Fruit fly (Drosophila melanogaster) whole organism, pupa: ENCODE measurements around the gene CG31549.

ENCODE experiments used
- CG10348 ChIP-seq: fragments of 200-800 bp; sonication (Bioruptor generic); IDR thresholded peaks from 2 replicates; pipeline ENCODE4 v1.3.6; 2022; ENCODE audit warnings: missing biosample characterization, missing genetic modification characterization
- CG12605 ChIP-seq: fragments of 200-800 bp; sonication (Bioruptor generic); IDR thresholded peaks from 2 replicates; pipeline ENCODE4 v1.3.6; 2022; ENCODE audit warnings: missing biosample characterization, missing genetic modification characterization
- CG13204 ChIP-seq: fragments of 200-800 bp; sonication (Bioruptor generic); optimal IDR thresholded peaks from 2 replicates; lab custom pipeline; 2018; ENCODE audit warnings: missing biosample characterization, mild to moderate bottlenecking, missing genetic modification characterization, moderate library complexity
- CG14655 ChIP-seq: fragments of 200-800 bp; sonication (Bioruptor generic); optimal IDR thresholded peaks from 3 replicates; lab custom pipeline; 2017; ENCODE audit warnings: mild to moderate bottlenecking, missing biosample characterization, missing genetic modification reagents, missing genetic modification characterization
- CG15710 ChIP-seq: fragments of 200-800 bp; sonication (Bioruptor generic); optimal IDR thresholded peaks from 2 replicates; lab custom pipeline; 2018; ENCODE audit warnings: missing biosample characterization, mild to moderate bottlenecking, missing genetic modification characterization, moderate library complexity
- CG17806 ChIP-seq: fragments of 200-800 bp; sonication (Bioruptor generic); optimal IDR thresholded peaks from 2 replicates; lab custom pipeline; 2018; ENCODE audit warnings: missing biosample characterization, mild to moderate bottlenecking, missing genetic modification characterization, moderate library complexity
- CG32121 ChIP-seq: fragments of 200-800 bp; sonication (Bioruptor generic); IDR thresholded peaks from 2 replicates; pipeline ENCODE4 v1.3.6; 2022; ENCODE audit warnings: missing biosample characterization, missing genetic modification characterization
- CG34367 ChIP-seq: fragments of 200-800 bp; sonication (Bioruptor generic); optimal IDR thresholded peaks from 2 replicates; lab custom pipeline; 2018; ENCODE audit warnings: missing biosample characterization, mild to moderate bottlenecking, missing genetic modification characterization
- CG4496 ChIP-seq: fragments of 200-800 bp; sonication (Bioruptor generic); IDR thresholded peaks from 3 replicates; pipeline ENCODE4 v1.3.6; 2022; ENCODE audit warnings: missing biosample characterization, missing genetic modification characterization
- CG8159 ChIP-seq: fragments of 200-800 bp; sonication (Bioruptor generic); optimal IDR thresholded peaks from 3 replicates; lab custom pipeline; 2018; ENCODE audit warnings: missing biosample characterization, mild to moderate bottlenecking, missing genetic modification characterization, moderate library complexity
- CG8301 ChIP-seq: fragments of 200-800 bp; sonication (Bioruptor generic); optimal IDR thresholded peaks from 2 replicates; lab custom pipeline; 2018; ENCODE audit warnings: missing biosample characterization, mild to moderate bottlenecking, missing genetic modification characterization
- CG9948 ChIP-seq: fragments of 200-800 bp; sonication (Bioruptor generic); optimal IDR thresholded peaks from 2 replicates; lab custom pipeline; 2018; ENCODE audit warnings: missing biosample characterization, mild to moderate bottlenecking, missing genetic modification characterization, moderate library complexity
- D1 ChIP-seq: fragments of 200-800 bp; sonication (Bioruptor generic); optimal IDR thresholded peaks from 2 replicates; lab custom pipeline; 2018; ENCODE audit warnings: missing biosample characterization, mild to moderate bottlenecking, missing genetic modification characterization, moderate library complexity
- EcR ChIP-seq: fragments of 200-800 bp; sonication (Bioruptor generic); optimal IDR thresholded peaks from 3 replicates; lab custom pipeline; 2019; ENCODE audit warnings: missing biosample characterization, missing genetic modification characterization, mild to moderate bottlenecking, moderate library complexity, missing genetic modification reagents
- Ets98B ChIP-seq: fragments of 200-800 bp; sonication (Bioruptor generic); IDR thresholded peaks from 2 replicates; pipeline ENCODE4 v1.3.6; 2022; ENCODE audit warnings: missing biosample characterization, missing genetic modification characterization
- Pif1A ChIP-seq: fragments of 200-800 bp; sonication (Bioruptor generic); optimal IDR thresholded peaks from 3 replicates; lab custom pipeline; 2016; ENCODE audit warnings: missing biosample characterization, missing genetic modification characterization
- Pif1B ChIP-seq: fragments of 200-800 bp; sonication (Bioruptor generic); optimal IDR thresholded peaks from 3 replicates; lab custom pipeline; 2016; ENCODE audit warnings: missing biosample characterization, missing genetic modification characterization
- Snoo ChIP-seq: fragments of 200-800 bp; sonication (Bioruptor generic); optimal IDR thresholded peaks from 3 replicates; lab custom pipeline; 2017; ENCODE audit warnings: missing biosample characterization, mild to moderate bottlenecking, missing genetic modification characterization, inconsistent platforms
- fd96Ca ChIP-seq: fragments of 200-800 bp; sonication (Bioruptor generic); IDR thresholded peaks from 3 replicates; pipeline ENCODE4 v1.3.6; 2022; ENCODE audit warnings: missing biosample characterization, missing genetic modification characterization
- gl ChIP-seq: fragments of 200-800 bp; sonication (Bioruptor generic); optimal IDR thresholded peaks from 2 replicates; lab custom pipeline; 2018; ENCODE audit warnings: missing biosample characterization, mild to moderate bottlenecking, missing genetic modification characterization
- rn ChIP-seq: fragments of 200-800 bp; sonication (Bioruptor generic); IDR thresholded peaks from 2 replicates; pipeline ENCODE4 v1.3.6; 2022; ENCODE audit warnings: missing biosample characterization, missing genetic modification characterization

CG31549 gene

DNA sequence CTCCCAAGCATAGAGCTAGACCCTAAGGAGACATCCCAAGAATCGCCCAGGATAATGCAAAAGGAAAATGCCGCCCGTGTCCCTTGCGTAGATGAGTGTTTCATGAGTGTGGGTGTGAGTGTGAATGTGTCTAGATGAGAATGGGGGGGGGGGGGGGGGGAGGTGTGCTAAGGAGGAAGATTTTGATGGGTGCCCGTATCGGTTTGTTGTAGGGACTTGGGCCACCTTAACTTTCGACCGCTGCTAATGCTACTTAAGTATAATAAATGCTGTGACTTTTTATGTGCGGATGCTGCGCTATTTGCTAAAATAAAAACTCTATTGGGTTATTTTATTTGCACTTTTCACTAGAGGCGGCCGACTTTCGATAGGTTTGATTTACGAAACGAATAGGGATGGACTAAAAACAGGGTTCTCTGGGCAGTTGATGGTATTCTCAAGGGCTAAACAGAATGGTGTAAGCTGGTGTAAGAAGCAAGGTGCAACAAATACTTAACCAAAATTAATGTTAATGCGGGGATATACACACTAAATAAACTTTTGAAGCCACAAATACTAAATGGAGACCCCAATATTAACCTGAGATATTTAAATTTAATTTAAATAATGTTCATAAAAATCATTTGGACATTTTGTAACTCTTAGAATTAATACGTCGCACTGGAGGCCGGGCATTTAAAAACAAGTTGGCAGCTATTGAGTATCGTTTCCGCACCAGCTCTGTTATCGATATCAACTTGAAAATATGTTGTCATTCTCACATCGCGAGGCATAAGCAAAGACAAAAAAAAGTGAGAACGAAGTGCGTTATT is 37.1 kb downstream of the CG31549 start, which contains the start of the genes Xe7 and Atg17:
Xe7 (minus strand) TSS at position 407 of the 812 bp plus-strand sequence.
Atg17 (plus strand) TSS at position 786 of the 812 bp plus-strand sequence.
- TF ChIP-seq D1 (no peak), Ets98B (GFP tag; lab: Robert Waterston, UW) (peak; percentile 85), CG32121 (GFP tag; lab: Robert Waterston, UW) (peak; percentile 88), CG13204 (GFP tag; lab: Kevin White, UChicago) (no peak), CG10348 (peak; percentile 79; the same call in 1 of the 2 replicates), fd96Ca (GFP tag; lab: Robert Waterston, UW) (peak; percentile 93), CG12605 (peak; percentile 60), Pif1B (GFP tag; lab: Kevin White, UChicago) (peak; percentile 83), CG34367 (tag; lab: Kevin White, UChicago) (peak; percentile 80), Pif1A (GFP tag; lab: Kevin White, UChicago) (peak; percentile 87), CG14655 (GFP tag; lab: Kevin White, UChicago) (no peak), CG4496 (GFP tag; lab: Robert Waterston, UW) (peak; percentile 90), rn (GFP tag; lab: Robert Waterston, UW) (peak; percentile 83), Snoo (tag; lab: Kevin White, UChicago) (peak; percentile 89), CG9948 (tag; lab: Kevin White, UChicago) (peak; percentile 89), gl (tag; lab: Kevin White, UChicago) (peak; percentile 39), CG8159 (tag; lab: Kevin White, UChicago) (peak; percentile 88), CG15710 (tag; lab: Kevin White, UChicago) (peak; percentile 92), EcR (no peak), CG8301 (tag; lab: Kevin White, UChicago) (peak; percentile 86), CG17806 (tag; lab: Kevin White, UChicago) (peak; percentile 86)

DNA sequence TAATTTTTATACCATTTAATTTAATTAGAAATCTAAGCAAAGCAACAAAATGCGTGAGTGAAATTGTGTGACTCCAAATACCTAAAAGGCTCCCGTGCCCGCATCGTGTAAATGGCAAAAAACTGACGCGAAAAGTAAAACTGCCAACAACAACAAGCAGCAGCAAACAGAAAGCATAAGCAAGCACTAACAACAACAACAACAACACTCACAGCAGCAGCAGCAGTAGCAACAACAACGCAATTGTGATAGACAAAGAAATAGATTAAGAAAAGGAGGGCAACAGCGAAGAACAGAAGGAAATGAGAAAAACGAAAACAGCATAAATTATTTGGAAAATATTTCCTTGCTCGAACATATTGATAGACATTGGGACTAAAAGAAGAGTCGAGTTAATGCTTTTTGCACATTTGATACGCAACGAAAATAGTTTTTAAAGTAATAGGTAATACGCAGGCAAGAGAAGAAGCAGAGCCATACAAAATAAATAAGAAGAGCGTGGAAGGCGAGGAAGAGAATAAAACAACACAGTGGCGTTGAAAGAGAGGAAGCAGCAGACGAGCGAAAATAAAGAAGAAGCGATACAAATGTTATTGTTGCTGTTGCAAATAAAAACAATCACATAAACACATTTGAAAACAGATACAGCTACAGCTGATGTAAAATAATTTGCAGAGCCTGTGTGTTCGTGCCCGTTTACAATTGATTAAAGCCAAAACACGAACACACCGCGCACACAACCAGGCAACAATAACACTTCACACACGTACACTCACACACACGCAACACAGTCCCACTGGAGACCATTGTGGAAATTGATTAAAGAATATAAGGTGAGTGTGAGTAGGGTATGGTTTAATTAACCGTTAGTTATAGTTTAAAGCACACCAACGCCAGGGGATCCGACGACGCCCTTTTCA is 38.0 kb downstream of the CG31549 start:
- TF ChIP-seq CG10348 = no peak
- no peak for TF ChIP-seq Snoo (tag; lab: Kevin White, UChicago)
- TF ChIP-seq CG14655 (GFP tag; lab: Kevin White, UChicago) = no peak
- TF ChIP-seq CG8301 (tag; lab: Kevin White, UChicago) = no peak
- TF ChIP-seq CG9948 (tag; lab: Kevin White, UChicago) = no peak
- TF ChIP-seq CG12605 = no peak
- no peak for TF ChIP-seq CG17806 (tag; lab: Kevin White, UChicago)

DNA sequence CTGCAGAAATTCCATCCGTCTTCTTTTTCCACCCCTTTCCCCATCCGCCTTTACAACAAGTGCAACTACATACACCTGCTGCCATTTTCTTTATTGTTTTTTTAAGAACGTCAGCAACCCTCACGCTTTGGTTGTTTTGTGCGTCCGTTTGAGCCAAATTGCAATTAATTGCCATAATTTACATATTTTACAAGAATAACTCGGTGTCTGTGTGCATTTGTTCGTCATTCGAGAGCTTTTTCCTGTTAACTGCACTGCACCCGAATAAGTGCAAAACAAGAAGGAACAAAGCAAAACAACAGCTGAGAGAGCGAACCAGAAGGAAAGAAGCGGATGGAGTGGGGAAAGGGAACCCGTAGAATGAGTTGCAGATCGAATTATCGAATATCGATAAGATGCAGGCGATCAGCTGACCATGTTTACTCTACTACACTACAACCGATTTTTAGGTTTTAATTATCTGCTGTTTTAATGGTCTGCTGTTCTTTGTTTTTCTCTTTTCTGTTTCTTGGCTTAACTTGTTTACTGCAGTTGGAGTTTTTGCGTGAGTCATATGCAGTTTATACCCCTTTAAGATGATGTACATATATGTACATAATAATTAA is 38.8 kb downstream of the CG31549 start:
- TF ChIP-seq fd96Ca (GFP tag; lab: Robert Waterston, UW) (no peak), Ets98B (GFP tag; lab: Robert Waterston, UW) (no peak), CG15710 (tag; lab: Kevin White, UChicago) (peak; percentile 24), CG10348 (no peak), Snoo (tag; lab: Kevin White, UChicago) (no peak), CG8159 (tag; lab: Kevin White, UChicago) (peak; percentile 18), CG17806 (tag; lab: Kevin White, UChicago) (peak; percentile 0), CG8301 (tag; lab: Kevin White, UChicago) (no peak), Pif1A (GFP tag; lab: Kevin White, UChicago) (no peak), CG14655 (GFP tag; lab: Kevin White, UChicago) (peak; percentile 33), CG4496 (GFP tag; lab: Robert Waterston, UW) (no peak), EcR (no peak), D1 (no peak), CG12605 (no peak), gl (tag; lab: Kevin White, UChicago) (peak; percentile 30)
- TF ChIP-seq, all 21 proteins: peak for 5

DNA sequence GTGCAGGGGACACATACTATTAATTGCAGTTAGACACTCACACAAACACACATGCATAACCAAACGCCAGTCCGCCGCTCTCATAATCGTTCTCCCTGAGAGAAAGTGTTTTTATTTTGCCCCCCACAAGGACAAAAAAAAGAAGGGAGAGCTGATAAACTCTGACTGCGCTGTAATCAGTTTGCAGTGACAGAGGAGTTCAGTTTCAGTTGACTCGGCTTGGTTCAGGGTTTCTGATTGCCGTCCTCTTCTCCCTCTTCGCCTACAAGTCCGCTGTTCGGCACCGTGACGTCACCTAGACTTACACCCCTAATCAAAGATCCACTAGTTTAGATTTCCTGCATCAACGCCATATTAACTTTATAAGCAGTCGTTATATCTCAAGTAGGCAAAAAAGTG is 39.3 kb downstream of the CG31549 start:
- TF ChIP-seq CG32121 (GFP tag; lab: Robert Waterston, UW) (no peak), fd96Ca (GFP tag; lab: Robert Waterston, UW) (no peak; the same call in 2 of the 3 replicates), Snoo (tag; lab: Kevin White, UChicago) (no peak), CG15710 (tag; lab: Kevin White, UChicago) (no peak), CG34367 (tag; lab: Kevin White, UChicago) (peak; percentile 8), EcR (peak; percentile 75), rn (GFP tag; lab: Robert Waterston, UW) (no peak), CG12605 (peak; percentile 59), CG9948 (tag; lab: Kevin White, UChicago) (no peak), CG13204 (GFP tag; lab: Kevin White, UChicago) (no peak), Pif1B (GFP tag; lab: Kevin White, UChicago) (no peak), D1 (no peak), CG10348 (no peak), CG4496 (GFP tag; lab: Robert Waterston, UW) (peak; percentile 59; the same call in 1 of the 3 replicates), CG14655 (GFP tag; lab: Kevin White, UChicago) (peak; percentile 20), CG17806 (tag; lab: Kevin White, UChicago) (no peak), CG8301 (tag; lab: Kevin White, UChicago) (no peak), gl (tag; lab: Kevin White, UChicago) (peak; percentile 1), Ets98B (GFP tag; lab: Robert Waterston, UW) (no peak), Pif1A (GFP tag; lab: Kevin White, UChicago) (no peak), CG8159 (tag; lab: Kevin White, UChicago) (no peak)
